ENCODE assay signal across 5 fruit fly cellular contexts in the genomic region with DNA sequence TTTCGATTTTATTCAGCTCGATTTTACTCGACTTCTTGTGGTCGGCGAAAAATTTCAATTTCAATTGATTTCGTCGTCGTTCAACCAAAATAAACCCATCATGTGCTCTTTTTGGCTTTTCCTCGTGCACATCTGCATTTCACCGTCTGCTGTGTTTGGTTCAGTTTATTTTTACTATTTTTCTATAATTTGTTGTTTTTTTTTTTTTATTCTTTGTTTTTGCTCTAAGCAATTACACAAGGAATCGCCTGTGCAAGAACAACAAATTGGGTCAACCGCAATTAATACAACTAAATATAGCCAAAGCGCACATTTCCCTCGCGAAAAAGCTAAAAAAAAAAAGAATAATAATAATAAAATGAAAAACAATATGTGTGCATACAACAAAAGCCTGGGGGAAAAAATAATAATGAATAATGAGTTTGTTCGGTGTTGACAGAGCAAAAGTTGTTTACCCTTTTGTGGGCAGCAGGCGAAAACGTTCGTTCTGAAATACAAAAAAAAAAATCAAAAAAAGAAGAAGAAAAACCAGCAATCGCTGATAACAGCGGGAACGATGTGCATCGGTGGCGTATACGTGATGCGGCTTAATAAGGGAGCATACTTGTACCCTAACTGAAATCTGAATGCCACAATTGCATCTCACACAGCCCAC.
TF ChIP-seq lines count a peak whose summit lies in the region.

No protein-coding gene starts in this region.

- no peak for TF ChIP-seq CTCF in whole organism, embryonic (GFP tag; optimal IDR thresholded peaks at IDR 0.05; lab: Kevin White, UChicago)

TF ChIP-seq in whole organism, adult, 20 proteins besides CTCF, POLR2A, EP300 and RAD21:
- peak; percentile 29 for TF ChIP-seq ovo (GFP tag; optimal IDR thresholded peaks at IDR 0.05; lab: Kevin White, UChicago)
- TF ChIP-seq cic (GFP tag; optimal IDR thresholded peaks at IDR 0.05; lab: Kevin White, UChicago) = peak; percentile 62
- no peak for TF ChIP-seq CG7101 (tag; optimal IDR thresholded peaks at IDR 0.05; lab: Kevin White, UChicago)
- no peak for TF ChIP-seq Crg-1 (GFP tag; optimal IDR thresholded peaks at IDR 0.05; lab: Kevin White, UChicago)
- TF ChIP-seq bab1 (GFP tag; optimal IDR thresholded peaks at IDR 0.05; lab: Kevin White, UChicago) = no peak
- TF ChIP-seq kay (GFP tag; lab: Kevin White, UChicago; ENCODE audit: borderline replicate concordance) = peak; percentile 93
- peak; percentile 62 for TF ChIP-seq tj (GFP tag; optimal IDR thresholded peaks at IDR 0.05; lab: Kevin White, UChicago)
- TF ChIP-seq Mnt (GFP tag; optimal IDR thresholded peaks at IDR 0.05; lab: Kevin White, UChicago) = peak; percentile 36

TF ChIP-seq in whole organism, embryonic, 481 proteins besides CTCF, POLR2A, EP300 and RAD21:
- no peak for TF ChIP-seq wek (GFP tag; optimal IDR thresholded peaks at IDR 0.05; lab: Kevin White, UChicago)
- no peak for TF ChIP-seq CG12299 (tag; optimal IDR thresholded peaks at IDR 0.05; lab: Kevin White, UChicago)
- no peak for TF ChIP-seq CG13424 (tag; optimal IDR thresholded peaks at IDR 0.05; lab: Kevin White, UChicago)
- no peak for TF ChIP-seq tx (GFP tag; optimal IDR thresholded peaks at IDR 0.05; lab: Kevin White, UChicago)
- TF ChIP-seq Ada2b (GFP tag; IDR thresholded peaks at IDR 0.05; lab: Robert Waterston, UW) = no peak
- no peak for TF ChIP-seq Gug (GFP tag; IDR thresholded peaks at IDR 0.05; lab: Robert Waterston, UW)
- TF ChIP-seq CG16863 (GFP tag; optimal IDR thresholded peaks at IDR 0.05; lab: Kevin White, UChicago) = no peak
- TF ChIP-seq nom (GFP tag; optimal IDR thresholded peaks at IDR 0.05; lab: Kevin White, UChicago) = peak; percentile 50

TF ChIP-seq in whole organism, prepupa, 60 proteins besides CTCF, POLR2A, EP300 and RAD21:
- TF ChIP-seq dsx (GFP tag; optimal IDR thresholded peaks at IDR 0.05; lab: Kevin White, UChicago; ENCODE audit: poor library complexity, severe bottlenecking) (no peak), CG4318 (GFP tag; optimal IDR thresholded peaks at IDR 0.05; lab: Kevin White, UChicago) (no peak), CG15336 (GFP tag; IDR thresholded peaks at IDR 0.05; lab: Robert Waterston, UW) (peak; percentile 62), eg (GFP tag; IDR thresholded peaks at IDR 0.05; lab: Robert Waterston, UW) (peak; percentile 65), Ets21C (GFP tag; optimal IDR thresholded peaks at IDR 0.05; lab: Kevin White, UChicago) (no peak), Sox14 (GFP tag; optimal IDR thresholded peaks at IDR 0.05; lab: Kevin White, UChicago) (no peak), cyc (GFP tag; optimal IDR thresholded peaks at IDR 0.05; lab: Kevin White, UChicago) (no peak), CG6276 (GFP tag; optimal IDR thresholded peaks at IDR 0.05; lab: Kevin White, UChicago) (peak; percentile 67), ss (GFP tag; optimal IDR thresholded peaks at IDR 0.05; lab: Kevin White, UChicago) (peak in 1 of 2 experiments; percentile 36), CG8119 (GFP tag; IDR thresholded peaks at IDR 0.05; lab: Robert Waterston, UW) (peak; percentile 43; the same call in 2 of the 3 replicates), topi (GFP tag; optimal IDR thresholded peaks at IDR 0.05; lab: Kevin White, UChicago) (no peak), CG31627 (GFP tag; optimal IDR thresholded peaks at IDR 0.05; lab: Kevin White, UChicago) (no peak), Blimp-1 (GFP tag; optimal IDR thresholded peaks at IDR 0.05; lab: Kevin White, UChicago) (no peak), CG6808 (GFP tag; optimal IDR thresholded peaks at IDR 0.05; lab: Kevin White, UChicago) (peak; percentile 32)
TF ChIP-seq in whole organism, prepupa: peak in this region for 6.

TF ChIP-seq in whole organism, pupa, 21 proteins besides CTCF, POLR2A, EP300 and RAD21:
- TF ChIP-seq CG9948 (tag; optimal IDR thresholded peaks at IDR 0.05; lab: Kevin White, UChicago) = no peak
- 0 out of 2 replicates have a peak, but pooled peaks have one; percentile 14 for TF ChIP-seq CG32121 (GFP tag; IDR thresholded peaks at IDR 0.05; lab: Robert Waterston, UW)
- TF ChIP-seq rn (GFP tag; IDR thresholded peaks at IDR 0.05; lab: Robert Waterston, UW) = 0 out of 2 replicates have a peak, but pooled peaks have one; percentile 3
- no peak for TF ChIP-seq CG14655 (GFP tag; optimal IDR thresholded peaks at IDR 0.05; lab: Kevin White, UChicago)
- TF ChIP-seq CG12605 (GFP tag; IDR thresholded peaks at IDR 0.05; lab: Robert Waterston, UW) = no peak
- TF ChIP-seq Ets98B (GFP tag; IDR thresholded peaks at IDR 0.05; lab: Robert Waterston, UW) = no peak

TF ChIP-seq in whole organism, wandering third instar larva, 38 proteins besides CTCF, POLR2A, EP300 and RAD21:
- no peak for TF ChIP-seq Dif (GFP tag; optimal IDR thresholded peaks at IDR 0.05; lab: Kevin White, UChicago; ENCODE audit: partially characterized antibody)
- TF ChIP-seq pan (optimal IDR thresholded peaks at IDR 0.05; lab: Kevin White, UChicago) = no peak
- peak; percentile 88 for TF ChIP-seq Hr83 (GFP tag; optimal IDR thresholded peaks at IDR 0.05; lab: Kevin White, UChicago; ENCODE audit: poor library complexity, severe bottlenecking)
